Worm (Caenorhabditis elegans): ENCODE measurements around the gene K04F1.8.

ce11 chrV:1698400-1698799 is 31.4 kb downstream of the K04F1.8 start:
- TF ChIP-seq ztf-23 (GFP tag; IDR thresholded peaks at IDR 0.05) (no peak), ref-1 (GFP tag; conservative IDR thresholded peaks at IDR 0.05) (no peak), T22C8.4 (GFP tag; IDR thresholded peaks at IDR 0.05) (no peak), ztf-29 (GFP tag; IDR thresholded peaks at IDR 0.05) (no peak), med-1 (GFP tag; optimal IDR thresholded peaks at IDR 0.05; ENCODE audit: insufficient read depth) (no peak), tab-1 (GFP tag; IDR thresholded peaks at IDR 0.05) (no peak), flt-1 (GFP tag; IDR thresholded peaks at IDR 0.05) (no peak), cog-1 (tag; optimal IDR thresholded peaks at IDR 0.05) (no peak), klf-2 (GFP tag; conservative IDR thresholded peaks at IDR 0.05) (no peak)

Data from whole organism, midembryonic.